Fruit fly (Drosophila melanogaster): ENCODE measurements around the gene CG15601.

Gene CG15601

DNA sequence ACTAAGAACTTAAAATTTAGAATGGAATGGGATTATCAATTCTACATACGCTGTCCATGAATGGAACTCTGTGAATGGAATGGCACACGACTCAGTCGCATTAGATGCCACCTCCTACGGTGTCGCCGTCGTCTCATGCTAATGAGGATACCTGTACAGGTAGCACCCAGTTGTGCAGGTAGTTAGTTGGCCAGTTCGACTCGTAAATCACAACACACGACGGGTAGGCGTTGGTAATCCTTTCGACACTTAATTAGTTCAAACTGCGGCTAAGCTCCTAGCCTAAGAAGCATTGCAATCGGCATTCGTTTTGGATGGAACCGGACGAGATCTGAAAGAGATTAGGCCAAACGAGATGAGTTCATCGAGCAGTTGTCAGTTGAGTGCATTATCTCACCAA lies 26.0 kb upstream of the CG15601 start:
- TF ChIP-seq tj (GFP tag; optimal IDR thresholded peaks at IDR 0.05) (no peak), cnc (optimal IDR thresholded peaks at IDR 0.05) (no peak), Crg-1 (GFP tag; optimal IDR thresholded peaks at IDR 0.05) (no peak), CG7101 (tag; optimal IDR thresholded peaks at IDR 0.05) (no peak), cic (GFP tag; optimal IDR thresholded peaks at IDR 0.05) (no peak), CG1620 (GFP tag; optimal IDR thresholded peaks at IDR 0.05) (no peak), bab1 (GFP tag; optimal IDR thresholded peaks at IDR 0.05) (no peak), CG33017 (tag; optimal IDR thresholded peaks at IDR 0.05) (no peak), CG14711 (tag; optimal IDR thresholded peaks at IDR 0.05) (no peak), Clk (GFP tag; optimal IDR thresholded peaks at IDR 0.05) (no peak), CG12768 (GFP tag; optimal IDR thresholded peaks at IDR 0.05) (no peak), kay (GFP tag; ENCODE audit: borderline replicate concordance) (no peak), CG7045 (GFP tag; optimal IDR thresholded peaks at IDR 0.05) (no peak), ovo (GFP tag; optimal IDR thresholded peaks at IDR 0.05) (no peak), Hr96 (GFP tag; optimal IDR thresholded peaks at IDR 0.05) (no peak), toe (GFP tag; optimal IDR thresholded peaks at IDR 0.05) (no peak), pad (GFP tag; optimal IDR thresholded peaks at IDR 0.05) (no peak), CG11617 (GFP tag; optimal IDR thresholded peaks at IDR 0.05) (no peak)

DNA sequence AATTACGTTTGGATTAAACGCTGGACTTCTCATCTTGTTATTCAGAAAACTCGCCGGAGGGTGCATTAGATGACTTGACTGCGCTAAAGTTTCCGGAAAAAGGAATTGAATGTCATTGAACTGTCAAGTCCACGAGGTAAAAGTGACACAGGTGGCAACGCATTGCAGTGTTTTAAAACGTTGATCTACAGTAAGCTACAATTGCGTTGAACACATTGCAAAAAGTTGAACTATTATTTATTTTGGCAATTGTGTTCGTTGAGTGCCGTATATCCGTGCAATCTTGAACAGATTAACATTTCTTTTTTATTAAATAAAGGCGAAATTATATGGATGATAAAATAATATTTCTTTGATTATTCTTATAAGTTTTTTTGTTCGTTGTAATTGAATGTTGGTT lies 21.7 kb upstream of the CG15601 start, which contains the start of gene CG15599:
Gene CG15599 (minus strand): TSS at position 101 of the 400 bp plus-strand sequence.
- TF ChIP-seq CG11617 (GFP tag; optimal IDR thresholded peaks at IDR 0.05) (no peak), ovo (GFP tag; optimal IDR thresholded peaks at IDR 0.05) (no peak), CG33017 (tag; optimal IDR thresholded peaks at IDR 0.05) (no peak), Mnt (GFP tag; optimal IDR thresholded peaks at IDR 0.05) (no peak), CG5204 (GFP tag; optimal IDR thresholded peaks at IDR 0.05) (no peak), CG1620 (GFP tag; optimal IDR thresholded peaks at IDR 0.05) (no peak), CG12768 (GFP tag; optimal IDR thresholded peaks at IDR 0.05) (no peak), toe (GFP tag; optimal IDR thresholded peaks at IDR 0.05) (no peak), bab1 (GFP tag; optimal IDR thresholded peaks at IDR 0.05) (no peak)

DNA sequence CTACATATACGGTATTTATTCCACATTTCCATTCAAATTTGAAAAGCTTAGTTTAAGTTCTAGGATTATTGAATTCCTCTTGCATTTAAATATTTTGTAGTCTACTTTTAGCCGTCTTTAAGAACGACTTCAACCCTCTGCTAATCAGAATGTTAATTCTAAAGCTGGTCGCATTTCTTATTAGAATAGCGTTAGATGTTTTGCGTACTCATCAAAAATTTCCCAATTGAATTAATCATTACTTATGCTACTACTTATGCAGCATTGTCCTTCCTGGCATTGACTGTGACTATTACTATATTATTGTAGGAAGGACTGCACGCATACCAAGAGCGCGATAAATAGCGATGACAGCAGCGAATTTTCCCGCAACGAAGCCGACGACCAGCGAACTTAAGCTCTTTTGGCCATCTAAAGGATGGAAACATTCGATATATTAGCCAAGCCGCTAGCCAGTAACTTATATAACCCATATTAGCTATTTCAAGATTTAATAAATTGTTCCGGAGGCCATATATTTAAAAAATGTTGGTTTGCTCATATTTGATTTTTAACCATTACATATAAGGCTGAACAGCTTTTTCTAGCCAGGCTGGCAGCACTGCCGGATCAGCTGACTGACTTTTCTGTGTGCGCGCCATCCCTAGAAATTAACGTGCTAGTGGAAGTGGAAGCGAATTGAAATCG lies 13.4 kb upstream of the CG15601 start, which contains the start of gene CG8128:
Gene CG8128 (plus strand): TSS at position 641 of the 687 bp plus-strand sequence.
- TF ChIP-seq tj (GFP tag; optimal IDR thresholded peaks at IDR 0.05) (peak; percentile 57), CG12768 (GFP tag; optimal IDR thresholded peaks at IDR 0.05) (no peak), toe (GFP tag; optimal IDR thresholded peaks at IDR 0.05) (peak; percentile 57), bab1 (GFP tag; optimal IDR thresholded peaks at IDR 0.05) (no peak), Crg-1 (GFP tag; optimal IDR thresholded peaks at IDR 0.05) (no peak), cnc (optimal IDR thresholded peaks at IDR 0.05) (no peak), kay (GFP tag; ENCODE audit: borderline replicate concordance) (no peak), pad (GFP tag; optimal IDR thresholded peaks at IDR 0.05) (no peak), cic (GFP tag; optimal IDR thresholded peaks at IDR 0.05) (no peak), CG7101 (tag; optimal IDR thresholded peaks at IDR 0.05) (no peak), CG7045 (GFP tag; optimal IDR thresholded peaks at IDR 0.05) (no peak), Mnt (GFP tag; optimal IDR thresholded peaks at IDR 0.05) (no peak), CG11617 (GFP tag; optimal IDR thresholded peaks at IDR 0.05) (no peak), Hr96 (GFP tag; optimal IDR thresholded peaks at IDR 0.05) (no peak), CG14711 (tag; optimal IDR thresholded peaks at IDR 0.05) (no peak), CG1620 (GFP tag; optimal IDR thresholded peaks at IDR 0.05) (peak; percentile 35), ovo (GFP tag; optimal IDR thresholded peaks at IDR 0.05) (peak; percentile 16), Clk (GFP tag; optimal IDR thresholded peaks at IDR 0.05) (no peak), CG33017 (tag; optimal IDR thresholded peaks at IDR 0.05) (no peak), CG5204 (GFP tag; optimal IDR thresholded peaks at IDR 0.05) (peak; percentile 33)

DNA sequence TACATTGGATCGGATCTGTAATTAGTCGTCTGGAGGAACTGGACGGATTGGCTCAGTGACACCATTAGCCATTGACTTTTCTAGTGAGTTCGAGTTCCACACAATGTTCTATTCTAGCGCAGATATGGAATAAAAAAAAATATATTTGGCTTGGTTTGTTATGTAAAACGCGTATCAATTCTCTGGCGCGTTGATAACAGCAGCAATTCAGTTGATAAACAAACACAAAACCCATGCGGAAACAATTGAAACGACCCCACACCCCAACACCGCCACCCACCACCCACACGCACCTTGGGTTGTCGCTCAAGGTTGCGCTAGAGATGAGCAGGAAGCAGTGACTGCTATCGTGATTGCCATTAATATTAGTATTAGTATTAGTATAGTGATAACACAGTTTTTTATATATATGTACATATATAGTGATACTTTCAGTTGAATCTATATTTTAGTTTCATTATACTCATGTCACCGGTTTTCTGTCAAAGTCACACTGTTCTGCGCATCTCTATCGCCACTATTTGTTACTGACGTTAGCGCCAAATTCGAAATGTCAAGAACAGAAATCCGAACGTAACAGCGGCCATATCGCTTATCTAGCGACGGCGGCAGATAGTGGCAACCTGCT lies 12.8 kb upstream of the CG15601 start:
- no peak for TF ChIP-seq cnc (optimal IDR thresholded peaks at IDR 0.05)
- peak; percentile 85 for TF ChIP-seq CG7045 (GFP tag; optimal IDR thresholded peaks at IDR 0.05)
- peak; percentile 90 for TF ChIP-seq CG33017 (tag; optimal IDR thresholded peaks at IDR 0.05)
- TF ChIP-seq Hr96 (GFP tag; optimal IDR thresholded peaks at IDR 0.05): no peak
- TF ChIP-seq CG7101 (tag; optimal IDR thresholded peaks at IDR 0.05): peak; percentile 96
- peak; percentile 83 for TF ChIP-seq pad (GFP tag; optimal IDR thresholded peaks at IDR 0.05)
- TF ChIP-seq Clk (GFP tag; optimal IDR thresholded peaks at IDR 0.05): peak; percentile 59
- TF ChIP-seq Crg-1 (GFP tag; optimal IDR thresholded peaks at IDR 0.05): peak; percentile 75
- peak; percentile 96 for TF ChIP-seq bab1 (GFP tag; optimal IDR thresholded peaks at IDR 0.05)
- peak; percentile 81 for TF ChIP-seq CG1620 (GFP tag; optimal IDR thresholded peaks at IDR 0.05)
- TF ChIP-seq CG14711 (tag; optimal IDR thresholded peaks at IDR 0.05): peak; percentile 95
- peak; percentile 61 for TF ChIP-seq CG5204 (GFP tag; optimal IDR thresholded peaks at IDR 0.05)
- peak; percentile 73 for TF ChIP-seq CG12768 (GFP tag; optimal IDR thresholded peaks at IDR 0.05)
- peak; percentile 73 for TF ChIP-seq tj (GFP tag; optimal IDR thresholded peaks at IDR 0.05)
- no peak for TF ChIP-seq kay (GFP tag; ENCODE audit: borderline replicate concordance)
- peak; percentile 91 for TF ChIP-seq Mnt (GFP tag; optimal IDR thresholded peaks at IDR 0.05)
- peak; percentile 91 for TF ChIP-seq CG11617 (GFP tag; optimal IDR thresholded peaks at IDR 0.05)
- no peak for TF ChIP-seq toe (GFP tag; optimal IDR thresholded peaks at IDR 0.05)
- TF ChIP-seq ovo (GFP tag; optimal IDR thresholded peaks at IDR 0.05): peak; percentile 76
- peak; percentile 80 for TF ChIP-seq cic (GFP tag; optimal IDR thresholded peaks at IDR 0.05)

- TF ChIP-seq cnc (optimal IDR thresholded peaks at IDR 0.05) (no peak), CG5204 (GFP tag; optimal IDR thresholded peaks at IDR 0.05) (no peak), toe (GFP tag; optimal IDR thresholded peaks at IDR 0.05) (no peak), Mnt (GFP tag; optimal IDR thresholded peaks at IDR 0.05) (peak; percentile 13), CG1620 (GFP tag; optimal IDR thresholded peaks at IDR 0.05) (no peak), tj (GFP tag; optimal IDR thresholded peaks at IDR 0.05) (no peak), ovo (GFP tag; optimal IDR thresholded peaks at IDR 0.05) (no peak), cic (GFP tag; optimal IDR thresholded peaks at IDR 0.05) (no peak), CG7101 (tag; optimal IDR thresholded peaks at IDR 0.05) (no peak), CG33017 (tag; optimal IDR thresholded peaks at IDR 0.05) (no peak), Hr96 (GFP tag; optimal IDR thresholded peaks at IDR 0.05) (no peak), CG14711 (tag; optimal IDR thresholded peaks at IDR 0.05) (peak; percentile 1), CG7045 (GFP tag; optimal IDR thresholded peaks at IDR 0.05) (no peak), Crg-1 (GFP tag; optimal IDR thresholded peaks at IDR 0.05) (no peak), CG11617 (GFP tag; optimal IDR thresholded peaks at IDR 0.05) (no peak), CG12768 (GFP tag; optimal IDR thresholded peaks at IDR 0.05) (no peak), Clk (GFP tag; optimal IDR thresholded peaks at IDR 0.05) (no peak), pad (GFP tag; optimal IDR thresholded peaks at IDR 0.05) (no peak), bab1 (GFP tag; optimal IDR thresholded peaks at IDR 0.05) (peak; percentile 64), kay (GFP tag; ENCODE audit: borderline replicate concordance) (no peak)
These were observed 9.4 kb upstream of the CG15601 start, which contains the start of gene CG9240 for dm6 chrX:15701047-15701446. Gene CG9240 (minus strand): TSS chrX:15701259.
